Fruit fly (Drosophila melanogaster): Measurements from ENCODE around the gene RpS8.

RpS8 gene

dm6 chr3R:29861432-29862249 is at the start of gene RpS8, which contains the start of gene CG15514:
Gene RpS8 (plus strand): TSS chr3R:29861582.
Gene CG15514 (minus strand): TSS chr3R:29861494.
- TF ChIP-seq insv (optimal IDR thresholded peaks at IDR 0.05) (no peak), Sin3A (optimal IDR thresholded peaks at IDR 0.05) (no peak), Myc (optimal IDR thresholded peaks at IDR 0.05) (no peak), ttk (optimal IDR thresholded peaks at IDR 0.05) (no peak), psq (optimal IDR thresholded peaks at IDR 0.05) (no peak), h (optimal IDR thresholded peaks at IDR 0.05) (no peak)

- no peak for TF ChIP-seq Myc (optimal IDR thresholded peaks at IDR 0.05)
- TF ChIP-seq h (optimal IDR thresholded peaks at IDR 0.05) = no peak
- no peak for TF ChIP-seq ttk (optimal IDR thresholded peaks at IDR 0.05)
- no peak for TF ChIP-seq psq (optimal IDR thresholded peaks at IDR 0.05)
- no peak for TF ChIP-seq Sin3A (optimal IDR thresholded peaks at IDR 0.05)
Observed at dm6 chr3R:29816266-29816665, 45.1 kb upstream of the RpS8 start, which contains the start of gene Vps16B. Gene Vps16B (minus strand): TSS chr3R:29816451.

- TF ChIP-seq psq (optimal IDR thresholded peaks at IDR 0.05) = no peak
- TF ChIP-seq Sin3A (optimal IDR thresholded peaks at IDR 0.05) = no peak
- no peak for TF ChIP-seq ttk (optimal IDR thresholded peaks at IDR 0.05)
- no peak for TF ChIP-seq Myc (optimal IDR thresholded peaks at IDR 0.05)
- TF ChIP-seq h (optimal IDR thresholded peaks at IDR 0.05) = no peak
- no peak for TF ChIP-seq insv (optimal IDR thresholded peaks at IDR 0.05)
Observed at dm6 chr3R:29817664-29818063, 43.7 kb upstream of the RpS8 start, which contains the start of gene CG7829. Gene CG7829 (minus strand): TSS chr3R:29817764.

- no peak for TF ChIP-seq ttk (optimal IDR thresholded peaks at IDR 0.05)
Observed at dm6 chr3R:29818434-29819268, 42.7 kb upstream of the RpS8 start, which contains the start of gene neo. Gene neo (plus strand): TSS chr3R:29819131.

- TF ChIP-seq h (optimal IDR thresholded peaks at IDR 0.05) (no peak), insv (optimal IDR thresholded peaks at IDR 0.05) (no peak), ttk (optimal IDR thresholded peaks at IDR 0.05) (no peak), Myc (optimal IDR thresholded peaks at IDR 0.05) (no peak), psq (optimal IDR thresholded peaks at IDR 0.05) (no peak), Sin3A (optimal IDR thresholded peaks at IDR 0.05) (no peak)
Observed at dm6 chr3R:29829228-29829786, 32.1 kb upstream of the RpS8 start.

dm6 chr3R:29830925-29831324 is 30.5 kb upstream of the RpS8 start:
- TF ChIP-seq h (optimal IDR thresholded peaks at IDR 0.05) = no peak
- TF ChIP-seq insv (optimal IDR thresholded peaks at IDR 0.05) = no peak
- no peak for TF ChIP-seq ttk (optimal IDR thresholded peaks at IDR 0.05)
- TF ChIP-seq Sin3A (optimal IDR thresholded peaks at IDR 0.05) = no peak
- TF ChIP-seq psq (optimal IDR thresholded peaks at IDR 0.05) = no peak
- no peak for TF ChIP-seq Myc (optimal IDR thresholded peaks at IDR 0.05)

- TF ChIP-seq Myc (optimal IDR thresholded peaks at IDR 0.05) (no peak), ttk (optimal IDR thresholded peaks at IDR 0.05) (no peak), psq (optimal IDR thresholded peaks at IDR 0.05) (no peak), h (optimal IDR thresholded peaks at IDR 0.05) (no peak), Sin3A (optimal IDR thresholded peaks at IDR 0.05) (no peak), insv (optimal IDR thresholded peaks at IDR 0.05) (no peak)
Observed at dm6 chr3R:29834759-29835709, 26.3 kb upstream of the RpS8 start, which contains the start of gene Atg16. Gene Atg16 (minus strand): TSS chr3R:29835101.

- TF ChIP-seq Myc (optimal IDR thresholded peaks at IDR 0.05) (no peak), psq (optimal IDR thresholded peaks at IDR 0.05) (no peak), ttk (optimal IDR thresholded peaks at IDR 0.05) (no peak), Sin3A (optimal IDR thresholded peaks at IDR 0.05) (no peak)
Observed at dm6 chr3R:29835710-29836049, 25.7 kb upstream of the RpS8 start, which contains the start of gene Prtl99C. Gene Prtl99C (plus strand): TSS chr3R:29835950.

- TF ChIP-seq psq (optimal IDR thresholded peaks at IDR 0.05) = no peak
- no peak for TF ChIP-seq Sin3A (optimal IDR thresholded peaks at IDR 0.05)
- no peak for TF ChIP-seq Myc (optimal IDR thresholded peaks at IDR 0.05)
- no peak for TF ChIP-seq h (optimal IDR thresholded peaks at IDR 0.05)
- TF ChIP-seq insv (optimal IDR thresholded peaks at IDR 0.05) = no peak
Observed at dm6 chr3R:29836188-29836587, 25.2 kb upstream of the RpS8 start, which contains the start of gene CG42592. Gene CG42592 (minus strand): TSS chr3R:29836288.

- TF ChIP-seq insv (optimal IDR thresholded peaks at IDR 0.05) = no peak
- no peak for TF ChIP-seq ttk (optimal IDR thresholded peaks at IDR 0.05)
- no peak for TF ChIP-seq Myc (optimal IDR thresholded peaks at IDR 0.05)
- TF ChIP-seq h (optimal IDR thresholded peaks at IDR 0.05) = no peak
- no peak for TF ChIP-seq Sin3A (optimal IDR thresholded peaks at IDR 0.05)
- no peak for TF ChIP-seq psq (optimal IDR thresholded peaks at IDR 0.05)
Observed at dm6 chr3R:29837771-29838170, 23.6 kb upstream of the RpS8 start.

- TF ChIP-seq h (optimal IDR thresholded peaks at IDR 0.05) = no peak
- no peak for TF ChIP-seq ttk (optimal IDR thresholded peaks at IDR 0.05)
- no peak for TF ChIP-seq Myc (optimal IDR thresholded peaks at IDR 0.05)
- no peak for TF ChIP-seq insv (optimal IDR thresholded peaks at IDR 0.05)
- no peak for TF ChIP-seq psq (optimal IDR thresholded peaks at IDR 0.05)
- no peak for TF ChIP-seq Sin3A (optimal IDR thresholded peaks at IDR 0.05)
Observed at dm6 chr3R:29838751-29839150, 22.6 kb upstream of the RpS8 start.
